Worm (Caenorhabditis elegans) whole organism, young adult: ENCODE results near the gene srd-34.

Experiments
- B0261.1 ChIP-seq: sonication (generic microtip); optimal IDR thresholded peaks from 2 replicates; lab custom pipeline; 2016; ENCODE audit warnings: mild to moderate bottlenecking, missing genetic modification characterization, moderate library complexity, missing compliant biosample characterization
- C17E4.6 ChIP-seq: fragments of 200-800 bp; sonication (Bioruptor generic); IDR thresholded peaks from 2 replicates; pipeline ENCODE4 v1.3.6; 2022; ENCODE audit warnings: missing genetic modification reagents, missing genetic modification characterization, missing compliant biosample characterization
- F10E7.11 ChIP-seq: sonication (generic microtip); optimal IDR thresholded peaks from 2 replicates; lab custom pipeline; 2017; ENCODE audit warnings: mild to moderate bottlenecking, missing genetic modification characterization, moderate library complexity, missing compliant biosample characterization
- F37B4.10 ChIP-seq: fragments of 200-800 bp; sonication (Bioruptor generic); IDR thresholded peaks from 2 replicates; pipeline ENCODE4 v1.3.6; 2022; ENCODE audit warnings: missing genetic modification characterization, missing compliant biosample characterization
- F49E8.2 ChIP-seq: sonication (generic microtip); optimal IDR thresholded peaks from 3 replicates; lab custom pipeline; 2017; ENCODE audit warnings: missing genetic modification characterization, mild to moderate bottlenecking, missing compliant biosample characterization, antibody characterized with exemption, moderate library complexity; ENCODE audit not compliant: insufficient read depth
- F55B11.4 ChIP-seq: sonication (generic microtip); optimal IDR thresholded peaks from 2 replicates; lab custom pipeline; 2016; ENCODE audit warnings: missing compliant biosample characterization, missing genetic modification characterization, borderline replicate concordance; ENCODE audit not compliant: insufficient read depth
- F57A8.1 ChIP-seq: fragments of 200-800 bp; sonication (Bioruptor generic); optimal IDR thresholded peaks from 2 replicates; lab custom pipeline; 2018; ENCODE audit warnings: mild to moderate bottlenecking, missing genetic modification characterization, moderate library complexity, missing compliant biosample characterization
- F57C9.4 ChIP-seq: sonication (generic microtip); optimal IDR thresholded peaks from 2 replicates; lab custom pipeline; 2017; ENCODE audit warnings: mild to moderate bottlenecking, missing genetic modification characterization, missing compliant biosample characterization
- T26A5.8 ChIP-seq: sonication (generic microtip); optimal IDR thresholded peaks from 2 replicates; lab custom pipeline; 2016; ENCODE audit warnings: missing genetic modification characterization, missing compliant biosample characterization
- ama-1 ChIP-seq, 3 experiments: fragments of 150-350 bp in 1 of 3; sonication (generic microtip) in 2 of 3; optimal IDR thresholded peaks; 2 replicates each; lab custom pipeline; 2014 to 2018; ENCODE audit warnings: missing biosample characterization in 2 of 3, missing genetic modification characterization in 2 of 3, missing genetic modification reagents in 2 of 3
- atf-7 ChIP-seq: sonication (generic microtip); optimal IDR thresholded peaks from 2 replicates; lab custom pipeline; 2017; ENCODE audit warnings: mild to moderate bottlenecking, missing genetic modification characterization, missing compliant biosample characterization
- athp-1 ChIP-seq: sonication (generic microtip); optimal IDR thresholded peaks from 2 replicates; lab custom pipeline; 2017; ENCODE audit warnings: mild to moderate bottlenecking, missing genetic modification characterization, missing compliant biosample characterization
- attf-5 ChIP-seq: fragments of 200-800 bp; sonication (Bioruptor generic); optimal IDR thresholded peaks from 2 replicates; lab custom pipeline; 2018; ENCODE audit warnings: mild to moderate bottlenecking, missing genetic modification characterization, missing compliant biosample characterization
- cebp-1 ChIP-seq, 2 experiments: fragments of 200-800 bp in 1 of 2; sonication (Bioruptor generic) in 1 of 2; sonication (generic microtip) in 1 of 2; IDR thresholded peaks in 1 of 2; optimal IDR thresholded peaks in 1 of 2; 2 replicates each; pipeline versions ENCODE4 v1.3.6 to Lab custom; 2017 to 2022; ENCODE audit warnings: missing compliant biosample characterization in 2 of 2, missing genetic modification characterization in 2 of 2, mild to moderate bottlenecking in 1 of 2, missing genetic modification reagents in 1 of 2, moderate library complexity in 1 of 2
- chd-7 ChIP-seq: sonication (generic microtip); optimal IDR thresholded peaks from 2 replicates; lab custom pipeline; 2016; ENCODE audit warnings: mild to moderate bottlenecking, missing genetic modification characterization, moderate library complexity, missing compliant biosample characterization
- dpl-1 ChIP-seq: fragments of 150-350 bp; optimal IDR thresholded peaks from 2 replicates; lab custom pipeline; 2014; ENCODE audit warnings: missing biosample characterization, missing genetic modification reagents, missing genetic modification characterization
- egl-44 ChIP-seq: fragments of 200-800 bp; sonication (Bioruptor generic); IDR thresholded peaks from 2 replicates; pipeline ENCODE4 v1.3.6; 2022; ENCODE audit warnings: missing genetic modification reagents, missing genetic modification characterization, missing compliant biosample characterization
- him-1 ChIP-seq: sonication (generic microtip); optimal IDR thresholded peaks from 2 replicates; lab custom pipeline; 2016; ENCODE audit warnings: missing genotype, missing genetic modification reagents, missing genetic modification characterization, missing compliant biosample characterization
- hlh-26 ChIP-seq: fragments of 200-800 bp; sonication (Bioruptor generic); conservative IDR thresholded peaks from 2 replicates; pipeline ENCODE4 v1.3.6; 2022; ENCODE audit warnings: missing genetic modification reagents, missing genetic modification characterization, missing compliant biosample characterization
- hmg-1.2 ChIP-seq: fragments of 200-800 bp; sonication (Bioruptor generic); IDR thresholded peaks from 2 replicates; pipeline ENCODE4 v1.3.6; 2022; ENCODE audit warnings: missing genetic modification reagents, missing genetic modification characterization, missing compliant biosample characterization
- hsf-1 ChIP-seq: fragments of 200-800 bp; sonication (Bioruptor generic); IDR thresholded peaks from 2 replicates; pipeline ENCODE4 v1.3.6; 2022; ENCODE audit warnings: missing genetic modification reagents, missing genetic modification characterization, missing compliant biosample characterization
- lag-1 ChIP-seq: fragments of 200-800 bp; sonication (Bioruptor generic); IDR thresholded peaks from 2 replicates; pipeline ENCODE4 v1.3.6; 2022; ENCODE audit warnings: missing genetic modification reagents, missing genetic modification characterization, missing compliant biosample characterization
- let-526 ChIP-seq: fragments of 200-800 bp; sonication (Bioruptor generic); IDR thresholded peaks from 2 replicates; pipeline ENCODE4 v1.3.6; 2022; ENCODE audit warnings: missing genetic modification reagents, missing genetic modification characterization, missing compliant biosample characterization
- lin-35 ChIP-seq, 3 experiments: fragments of 150-350 bp in 2 of 3; sonication (generic microtip) in 1 of 3; optimal IDR thresholded peaks; 2 replicates each; lab custom pipeline; 2014 to 2018; ENCODE audit warnings: missing biosample characterization in 3 of 3, missing genetic modification characterization in 3 of 3, missing genetic modification reagents in 3 of 3
- madf-8 ChIP-seq: fragments of 200-800 bp; sonication (Bioruptor generic); conservative IDR thresholded peaks from 2 replicates; pipeline ENCODE4 v1.3.6; 2022; ENCODE audit warnings: missing genetic modification reagents, missing genetic modification characterization, missing compliant biosample characterization
- mcd-1 ChIP-seq: fragments of 200-800 bp; sonication (Bioruptor generic); IDR thresholded peaks from 2 replicates; pipeline ENCODE4 v1.3.6; 2022; ENCODE audit warnings: missing genetic modification reagents, missing genetic modification characterization, missing compliant biosample characterization
- mel-28 ChIP-seq: sonication (generic microtip); optimal IDR thresholded peaks from 2 replicates; lab custom pipeline; 2016; ENCODE audit warnings: borderline replicate concordance, mild to moderate bottlenecking, missing genetic modification characterization, missing compliant biosample characterization
- mxl-1 ChIP-seq: sonication (generic microtip); optimal IDR thresholded peaks from 2 replicates; lab custom pipeline; 2016; ENCODE audit warnings: missing genetic modification characterization, missing compliant biosample characterization
- nfya-1 ChIP-seq: sonication (generic microtip); optimal IDR thresholded peaks from 2 replicates; lab custom pipeline; 2017; ENCODE audit warnings: antibody characterized with exemption, missing compliant biosample characterization, missing genetic modification characterization, borderline replicate concordance; ENCODE audit not compliant: insufficient read depth
- nfyb-1 ChIP-seq: fragments of 200-800 bp; sonication (Bioruptor generic); IDR thresholded peaks from 2 replicates; pipeline ENCODE4 v1.3.6; 2022; ENCODE audit warnings: missing genetic modification reagents, missing genetic modification characterization, missing compliant biosample characterization
- nhr-80 ChIP-seq: sonication (generic microtip); optimal IDR thresholded peaks from 2 replicates; lab custom pipeline; 2016; ENCODE audit warnings: missing genetic modification characterization, missing compliant biosample characterization
- pbrm-1 ChIP-seq: fragments of 200-800 bp; sonication (Bioruptor generic); IDR thresholded peaks from 2 replicates; pipeline ENCODE4 v1.3.6; 2022; ENCODE audit warnings: missing genetic modification reagents, missing genetic modification characterization, missing compliant biosample characterization
- rec-8 ChIP-seq, 2 experiments: sonication (generic microtip); optimal IDR thresholded peaks; 2 replicates each; lab custom pipeline; 2016; ENCODE audit warnings: mild to moderate bottlenecking in 2 of 2, missing genetic modification characterization in 2 of 2, missing genetic modification reagents in 2 of 2, missing genotype in 2 of 2, missing biosample characterization in 1 of 2, missing compliant biosample characterization in 1 of 2, moderate library complexity in 1 of 2
- repo-1 ChIP-seq: sonication (generic microtip); optimal IDR thresholded peaks from 2 replicates; lab custom pipeline; 2017; ENCODE audit warnings: mild to moderate bottlenecking, missing genetic modification characterization, missing compliant biosample characterization
- snpc-3.4 ChIP-seq: sonication (generic microtip); optimal IDR thresholded peaks from 2 replicates; lab custom pipeline; 2017; ENCODE audit warnings: missing genetic modification characterization, mild to moderate bottlenecking, missing compliant biosample characterization, antibody characterized with exemption, moderate library complexity, missing genotype, missing genetic modification reagents
- snpc-4 ChIP-seq, 5 experiments: fragments of 150-350 bp in 1 of 5; sonication (generic microtip) in 4 of 5; optimal IDR thresholded peaks; 2 replicates each; lab custom pipeline; 2014 to 2018; ENCODE audit warnings: missing genetic modification characterization in 5 of 5, missing biosample characterization in 3 of 5, antibody characterized with exemption in 2 of 5, mild to moderate bottlenecking in 2 of 5, missing compliant biosample characterization in 2 of 5, missing genotype in 2 of 5, moderate library complexity in 2 of 5, missing genetic modification reagents in 1 of 5
- sptf-2 ChIP-seq: fragments of 200-800 bp; sonication (Bioruptor generic); optimal IDR thresholded peaks from 2 replicates; lab custom pipeline; 2018; ENCODE audit warnings: mild to moderate bottlenecking, missing genetic modification characterization, missing compliant biosample characterization
- tbp1 ChIP-seq: fragments of 200-800 bp; sonication (Bioruptor generic); optimal IDR thresholded peaks from 2 replicates; lab custom pipeline; 2018; ENCODE audit warnings: mild to moderate bottlenecking, missing genetic modification characterization, missing compliant biosample characterization
- xnd-1 ChIP-seq: sonication (generic microtip); optimal IDR thresholded peaks from 2 replicates; lab custom pipeline; 2016; ENCODE audit warnings: missing genotype, missing genetic modification reagents, missing genetic modification characterization, missing compliant biosample characterization
- zim-3 ChIP-seq: sonication (generic microtip); optimal IDR thresholded peaks from 2 replicates; lab custom pipeline; 2017; ENCODE audit warnings: mild to moderate bottlenecking, missing genetic modification characterization, moderate library complexity, missing compliant biosample characterization
- ztf-18 ChIP-seq: sonication (generic microtip); optimal IDR thresholded peaks from 2 replicates; lab custom pipeline; 2016; ENCODE audit warnings: missing genotype, mild to moderate bottlenecking, missing genetic modification characterization, missing compliant biosample characterization
- ztf-6 ChIP-seq: fragments of 200-800 bp; sonication (Bioruptor generic); IDR thresholded peaks from 2 replicates; pipeline ENCODE4 v1.3.6; 2022; ENCODE audit warnings: missing genetic modification reagents, missing genetic modification characterization, missing compliant biosample characterization

The srd-34 gene

DNA sequence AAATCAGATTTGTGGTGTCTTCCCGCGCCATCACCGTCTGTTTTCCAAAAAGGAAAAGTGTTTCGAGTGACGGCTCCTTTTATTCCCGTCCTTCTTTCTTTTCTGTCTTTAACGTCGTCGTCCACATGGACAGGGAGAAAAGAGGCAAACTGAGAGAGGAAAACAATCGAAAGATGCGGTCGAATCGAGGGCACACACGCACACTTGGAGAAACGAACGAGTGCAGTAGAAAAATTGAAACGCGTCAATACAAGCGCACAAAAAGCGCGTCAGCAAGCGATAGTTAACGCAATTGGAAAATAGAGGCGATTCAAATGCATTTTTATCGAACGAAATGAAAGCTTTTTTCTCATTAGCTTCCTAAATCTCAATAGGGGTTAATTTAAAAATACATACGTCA lies 12.1 kb downstream of the srd-34 start (continued):
- 0 out of 2 replicates have a peak, but pooled peaks have one; percentile 46 for TF ChIP-seq cebp-1 (GFP tag; IDR thresholded peaks at IDR 0.05; lab: Robert Waterston, UW)
- TF ChIP-seq cebp-1 (tag; optimal IDR thresholded peaks at IDR 0.05; lab: Kevin White, UChicago) = peak; percentile 90
- TF ChIP-seq nfya-1 (tag; lab: Kevin White, UChicago) = no peak
- no peak for TF ChIP-seq C17E4.6 (GFP tag; lab: Robert Waterston, UW)
- TF ChIP-seq him-1 (tag; lab: Kevin White, UChicago) = no peak
- no peak for TF ChIP-seq lag-1 (GFP tag; lab: Robert Waterston, UW)
- no peak for TF ChIP-seq snpc-3.4
- no peak for TF ChIP-seq hlh-26 (GFP tag; lab: Robert Waterston, UW)
- TF ChIP-seq mel-28 (tag; lab: Kevin White, UChicago) = no peak
- no peak for TF ChIP-seq F37B4.10 (GFP tag; lab: Robert Waterston, UW)
- TF ChIP-seq F10E7.11 = no peak
- TF ChIP-seq madf-8 (GFP tag; lab: Robert Waterston, UW) = 0 out of 2 replicates have a peak, but pooled peaks have one; percentile 6
- TF ChIP-seq F57A8.1 (GFP tag; lab: Kevin White, UChicago) = no peak
- TF ChIP-seq zim-3 (tag; lab: Kevin White, UChicago) = no peak
- no peak for TF ChIP-seq B0261.1 (tag; lab: Kevin White, UChicago)
- 0 out of 2 replicates have a peak, but pooled peaks have one; percentile 65 for TF ChIP-seq let-526 (GFP tag; lab: Robert Waterston, UW)
- TF ChIP-seq, all 124 proteins: peak for 48

DNA sequence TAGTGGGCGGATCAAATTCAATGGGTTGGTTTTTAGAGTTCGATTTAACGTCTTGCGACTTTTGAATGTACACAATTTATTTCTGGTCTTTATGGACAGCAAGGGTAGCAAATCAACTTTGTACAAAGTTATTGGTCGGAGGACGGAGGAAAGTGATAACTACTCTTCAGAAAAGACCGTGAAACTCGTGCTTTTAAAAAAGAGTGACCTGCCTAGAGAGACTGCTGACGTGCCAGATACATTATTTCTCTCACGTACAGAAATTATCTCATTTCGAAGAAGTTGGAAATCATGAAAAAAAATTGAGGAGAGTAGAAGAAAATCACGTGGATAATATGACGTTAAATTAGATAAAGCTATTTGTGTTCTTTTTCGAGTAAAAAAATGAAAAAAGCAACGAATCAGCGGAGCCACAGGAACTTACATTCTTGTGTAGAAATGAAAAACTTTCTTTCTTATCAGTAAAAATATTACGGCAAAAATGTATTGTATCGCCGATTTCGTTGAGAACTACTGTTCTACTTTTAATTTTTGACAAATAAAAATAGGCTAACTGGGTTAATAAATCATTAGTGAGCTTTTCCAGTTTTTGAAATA lies 12.7 kb downstream of the srd-34 start, which contains the start of gene ppm-1.A:
TSS of gene ppm-1.A (minus strand) at position 294 of the 597 bp plus-strand sequence.
- TF ChIP-seq nfyb-1 (0 out of 2 replicates have a peak, but pooled peaks have one; percentile 35), tbp1 (peak; percentile 25), nhr-80 (tag; lab: Kevin White, UChicago) (peak; percentile 21), ama-1 (optimal IDR thresholded peaks at IDR 0.05; lab: Kevin White, UChicago) (no peak), ama-1 (GFP tag; optimal IDR thresholded peaks at IDR 0.05; lab: Kevin White, UChicago) (no peak), mel-28 (tag; lab: Kevin White, UChicago) (no peak), attf-5 (peak; percentile 20), sptf-2 (no peak)

DNA sequence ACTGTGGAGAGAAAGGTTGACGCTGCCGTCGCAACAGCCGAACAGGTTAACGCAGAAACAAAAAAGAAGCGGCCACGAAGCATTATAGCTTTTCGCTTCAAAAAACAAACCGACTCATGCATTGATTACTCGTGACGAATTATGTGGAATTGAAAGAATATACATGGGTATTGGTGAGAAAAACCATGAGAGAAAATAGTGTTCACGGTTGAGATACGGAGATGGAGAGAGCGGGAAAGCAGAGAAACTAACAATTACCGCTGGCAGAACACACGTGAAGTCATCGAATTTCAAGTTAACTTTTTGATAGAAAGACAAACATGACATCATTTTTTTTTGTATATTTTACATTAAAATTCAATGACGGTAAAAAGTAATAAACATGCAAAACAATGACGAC lies 13.6 kb downstream of the srd-34 start:
- TF ChIP-seq F57C9.4 = no peak
- TF ChIP-seq pbrm-1 (GFP tag; lab: Robert Waterston, UW) = no peak
- no peak for TF ChIP-seq egl-44 (GFP tag; lab: Robert Waterston, UW)
- TF ChIP-seq mcd-1 (GFP tag; lab: Robert Waterston, UW) = peak; percentile 27; the same call in 1 of the 2 replicates
- TF ChIP-seq athp-1 (tag; lab: Kevin White, UChicago) = no peak
- TF ChIP-seq chd-7 (tag; lab: Kevin White, UChicago) = no peak
- peak; percentile 39 for TF ChIP-seq atf-7 (tag; lab: Kevin White, UChicago)
- no peak for TF ChIP-seq xnd-1 (tag; lab: Kevin White, UChicago)
- no peak for TF ChIP-seq mxl-1 (tag; lab: Kevin White, UChicago)
- no peak for TF ChIP-seq him-1 (tag; lab: Kevin White, UChicago)
- no peak for TF ChIP-seq repo-1
- TF ChIP-seq dpl-1 (GFP tag; lab: Kevin White, UChicago) = no peak
- TF ChIP-seq ztf-6 (GFP tag; lab: Robert Waterston, UW) = no peak
- TF ChIP-seq hsf-1 (GFP tag; lab: Robert Waterston, UW) = no peak
- TF ChIP-seq rec-8 (tag; optimal IDR thresholded peaks at IDR 0.05; lab: Kevin White, UChicago) = no peak
- peak; percentile 46 for TF ChIP-seq nhr-80 (tag; lab: Kevin White, UChicago)
- no peak for TF ChIP-seq snpc-4 (GFP tag; optimal IDR thresholded peaks at IDR 0.05; lab: Kevin White, UChicago)
- no peak for TF ChIP-seq snpc-4 (tag; optimal IDR thresholded peaks at IDR 0.05; lab: Kevin White, UChicago)
- peak; percentile 34 for TF ChIP-seq ztf-18 (tag; lab: Kevin White, UChicago)
- TF ChIP-seq attf-5 = no peak
- TF ChIP-seq lin-35 (GFP tag; optimal IDR thresholded peaks at IDR 0.05; lab: Kevin White, UChicago) = no peak
- no peak for TF ChIP-seq F55B11.4 (tag; lab: Kevin White, UChicago)
- 0 out of 2 replicates have a peak, but pooled peaks have one; percentile 49 for TF ChIP-seq nfyb-1
- TF ChIP-seq hmg-1.2 = peak; percentile 49; the same call in 1 of the 2 replicates
- TF ChIP-seq F49E8.2 (tag; lab: Kevin White, UChicago) = no peak
- no peak for TF ChIP-seq T26A5.8 (tag; lab: Kevin White, UChicago)
